Worm (Caenorhabditis elegans) whole organism, midembryonic: ENCODE data around the gene ZC443.7.

ENCODE experiments used
- T22C8.4 ChIP-seq: fragments of 200-800 bp; sonication (Bioruptor generic); IDR thresholded peaks from 2 replicates; pipeline ENCODE4 v1.3.6; 2022; ENCODE audit warnings: missing genetic modification characterization, missing compliant biosample characterization
- cog-1 ChIP-seq: sonication (generic microtip); optimal IDR thresholded peaks from 2 replicates; lab custom pipeline; 2016; ENCODE audit warnings: missing genetic modification characterization, missing compliant biosample characterization
- flt-1 ChIP-seq: fragments of 200-800 bp; sonication (Bioruptor generic); IDR thresholded peaks from 2 replicates; pipeline ENCODE4 v1.3.6; 2022; ENCODE audit warnings: missing genetic modification characterization, missing compliant biosample characterization
- klf-2 ChIP-seq: fragments of 200-800 bp; sonication (Bioruptor generic); conservative IDR thresholded peaks from 2 replicates; pipeline ENCODE4 v1.3.6; 2022; ENCODE audit warnings: missing genetic modification reagents, missing genetic modification characterization, missing compliant biosample characterization
- ref-1 ChIP-seq: fragments of 200-800 bp; sonication (Bioruptor generic); conservative IDR thresholded peaks from 2 replicates; pipeline ENCODE4 v1.3.6; 2022; ENCODE audit warnings: missing genetic modification reagents, missing genetic modification characterization, missing compliant biosample characterization
- tab-1 ChIP-seq: fragments of 200-800 bp; sonication (Bioruptor generic); IDR thresholded peaks from 2 replicates; pipeline ENCODE4 v1.3.6; 2022; ENCODE audit warnings: missing genetic modification characterization, missing compliant biosample characterization
- ztf-29 ChIP-seq: fragments of 200-800 bp; sonication (Bioruptor generic); IDR thresholded peaks from 2 replicates; pipeline ENCODE4 v1.3.6; 2022; ENCODE audit warnings: missing genetic modification reagents, missing genetic modification characterization, missing compliant biosample characterization

DNA sequence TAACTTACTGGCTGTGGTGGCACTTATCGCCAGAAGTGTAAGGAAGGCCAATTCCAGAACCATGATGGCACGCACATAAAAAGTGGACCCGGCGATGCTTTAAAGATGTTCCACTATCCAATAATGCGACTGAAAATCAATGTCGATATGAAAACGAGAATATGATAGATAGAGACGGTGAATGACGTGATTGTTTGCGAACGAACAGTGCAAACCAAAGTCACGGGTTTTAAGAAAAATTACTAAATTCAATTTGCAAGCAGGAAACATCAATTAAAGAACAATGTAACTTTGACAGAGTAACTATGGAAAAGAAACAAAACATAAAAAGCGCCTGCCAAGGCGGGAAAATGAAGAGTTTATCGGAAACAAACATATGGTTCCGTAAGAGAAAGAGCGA is 43.4 kb downstream of the ZC443.7 start, which contains the start of gene C44H9.5:
- no peak for TF ChIP-seq klf-2 (GFP tag; lab: Robert Waterston, UW)
- TF ChIP-seq ztf-29 (GFP tag; lab: Robert Waterston, UW) = no peak
- TF ChIP-seq flt-1 (GFP tag; lab: Robert Waterston, UW) = no peak
- TF ChIP-seq cog-1 = no peak
- no peak for TF ChIP-seq T22C8.4 (GFP tag; lab: Robert Waterston, UW)
- no peak for TF ChIP-seq ref-1
- TF ChIP-seq tab-1 (GFP tag; lab: Robert Waterston, UW) = no peak
